Fruit fly (Drosophila melanogaster) S2 (cell line): ENCODE measurements around the gene Spc25.

ENCODE experiments used
- CG8478 ChIP-seq: fragments of >200 bp; optimal IDR thresholded peaks from 2 replicates; lab custom pipeline; 2018
- CTCF ChIP-seq, 2 experiments: fragments of >200 bp; optimal IDR thresholded peaks; 2 replicates each; lab custom pipeline; 2018

DNA sequence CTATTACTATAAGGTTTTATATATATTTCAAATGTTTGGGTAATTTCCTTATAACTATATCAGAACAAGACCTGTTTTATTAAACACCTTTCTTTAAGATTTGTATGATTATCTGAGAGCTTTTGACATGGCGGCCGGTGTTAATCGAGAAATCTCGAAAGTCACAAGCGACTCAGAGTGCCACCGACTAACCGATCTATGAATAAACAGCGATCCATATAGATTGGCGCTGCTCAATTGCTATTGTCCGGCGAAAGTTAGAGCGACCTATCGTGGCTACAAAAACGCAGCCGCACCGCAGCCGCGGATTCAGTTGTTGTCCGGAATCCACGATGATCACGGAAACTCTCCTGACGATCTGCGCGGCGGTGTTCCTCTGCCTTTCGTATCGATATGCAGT, 1.9 kb downstream of the Spc25 start, which contains the start of gene Cyp304a1:
- TF ChIP-seq CTCF (optimal IDR thresholded peaks at IDR 0.05; lab: Kevin White, UChicago) (no peak), CG8478 (no peak)
